Worm (Caenorhabditis elegans) whole organism, L3 larva: ENCODE measurements around the gene twk-33.

Experiments used
- mdl-1 ChIP-seq: fragments of 150-350 bp; optimal IDR thresholded peaks from 2 replicates; lab custom pipeline; 2014; ENCODE audit warnings: missing biosample characterization, missing genetic modification characterization
- nhr-12 ChIP-seq: fragments of 150-350 bp; optimal IDR thresholded peaks from 2 replicates; lab custom pipeline; 2014; ENCODE audit warnings: missing biosample characterization, missing genetic modification characterization
- nhr-76 ChIP-seq: fragments of 150-350 bp; sonication (generic microtip); optimal IDR thresholded peaks from 5 replicates; lab custom pipeline; 2014; ENCODE audit warnings: missing biosample characterization, missing genetic modification characterization
- tbx-2 ChIP-seq: sonication (generic microtip); optimal IDR thresholded peaks from 2 replicates; lab custom pipeline; 2016; ENCODE audit warnings: mild to moderate bottlenecking, missing genetic modification characterization, missing compliant biosample characterization
- unc-62 ChIP-seq: fragments of 150-350 bp; sonication (generic microtip); optimal IDR thresholded peaks from 4 replicates; lab custom pipeline; 2014; ENCODE audit warnings: missing biosample characterization, missing genetic modification reagents, missing genetic modification characterization

- TF ChIP-seq nhr-76 (tag; lab: Kevin White, UChicago) (no peak), unc-62 (GFP tag; lab: Kevin White, UChicago) (no peak), tbx-2 (tag; lab: Kevin White, UChicago) (no peak), nhr-12 (tag; lab: Kevin White, UChicago) (no peak), mdl-1 (tag; lab: Kevin White, UChicago) (no peak)
Measured at ce11 chrV:17746959-17747358, 32.8 kb upstream of the twk-33 start, which contains the start of gene twk-36.
